Fruit fly (Drosophila melanogaster): ENCODE results near the gene Ir67a.
A peak's percentile ranks its signal among the peaks of the same experiment; 100 is the strongest.

The Ir67a gene

dm6 chr3L:9503552-9504317 is 40.1 kb downstream of the Ir67a start:
- TF ChIP-seq CG14711 (tag; optimal IDR thresholded peaks at IDR 0.05) (no peak), CG33017 (tag; optimal IDR thresholded peaks at IDR 0.05) (peak; percentile 32), Clk (GFP tag; optimal IDR thresholded peaks at IDR 0.05) (no peak), CG7045 (GFP tag; optimal IDR thresholded peaks at IDR 0.05) (peak; percentile 35), CG7101 (tag; optimal IDR thresholded peaks at IDR 0.05) (peak; percentile 9), Mnt (GFP tag; optimal IDR thresholded peaks at IDR 0.05) (peak; percentile 13), kay (GFP tag; ENCODE audit: borderline replicate concordance) (peak; percentile 59)

dm6 chr3L:9502856-9503255 is 40.9 kb downstream of the Ir67a start:
- TF ChIP-seq cnc (optimal IDR thresholded peaks at IDR 0.05) (no peak), cic (GFP tag; optimal IDR thresholded peaks at IDR 0.05) (peak; percentile 52)

- TF ChIP-seq ovo (GFP tag; optimal IDR thresholded peaks at IDR 0.05) (no peak), Mnt (GFP tag; optimal IDR thresholded peaks at IDR 0.05) (no peak), bab1 (GFP tag; optimal IDR thresholded peaks at IDR 0.05) (no peak), cnc (optimal IDR thresholded peaks at IDR 0.05) (no peak), pad (GFP tag; optimal IDR thresholded peaks at IDR 0.05) (no peak), tj (GFP tag; optimal IDR thresholded peaks at IDR 0.05) (peak; percentile 71)
Measured at dm6 chr3L:9502294-9502693, 41.5 kb downstream of the Ir67a start.

dm6 chr3L:9501298-9501697 is 42.5 kb downstream of the Ir67a start:
- TF ChIP-seq CG33017 (tag; optimal IDR thresholded peaks at IDR 0.05) (no peak), kay (GFP tag; ENCODE audit: borderline replicate concordance) (peak; percentile 67), Clk (GFP tag; optimal IDR thresholded peaks at IDR 0.05) (no peak), toe (GFP tag; optimal IDR thresholded peaks at IDR 0.05) (no peak)

- TF ChIP-seq Crg-1 (GFP tag; optimal IDR thresholded peaks at IDR 0.05) (no peak), kay (GFP tag; ENCODE audit: borderline replicate concordance) (peak; percentile 60), CG14711 (tag; optimal IDR thresholded peaks at IDR 0.05) (no peak), CG1620 (GFP tag; optimal IDR thresholded peaks at IDR 0.05) (no peak), CG33017 (tag; optimal IDR thresholded peaks at IDR 0.05) (no peak), cnc (optimal IDR thresholded peaks at IDR 0.05) (peak in 1 of 2 experiments; percentile 29), CG7045 (GFP tag; optimal IDR thresholded peaks at IDR 0.05) (no peak), cic (GFP tag; optimal IDR thresholded peaks at IDR 0.05) (peak; percentile 28), Hr96 (GFP tag; optimal IDR thresholded peaks at IDR 0.05) (no peak), CG11617 (GFP tag; optimal IDR thresholded peaks at IDR 0.05) (no peak), CG7101 (tag; optimal IDR thresholded peaks at IDR 0.05) (no peak), tj (GFP tag; optimal IDR thresholded peaks at IDR 0.05) (peak; percentile 83), CG5204 (GFP tag; optimal IDR thresholded peaks at IDR 0.05) (no peak), toe (GFP tag; optimal IDR thresholded peaks at IDR 0.05) (no peak), Mnt (GFP tag; optimal IDR thresholded peaks at IDR 0.05) (no peak)
Measured at dm6 chr3L:9499919-9500807, 43.6 kb downstream of the Ir67a start.

dm6 chr3L:9497981-9498619 is 45.7 kb downstream of the Ir67a start:
- TF ChIP-seq CG33017 (tag; optimal IDR thresholded peaks at IDR 0.05) (no peak), ovo (GFP tag; optimal IDR thresholded peaks at IDR 0.05) (no peak), CG11617 (GFP tag; optimal IDR thresholded peaks at IDR 0.05) (no peak), bab1 (GFP tag; optimal IDR thresholded peaks at IDR 0.05) (no peak), CG5204 (GFP tag; optimal IDR thresholded peaks at IDR 0.05) (no peak), CG14711 (tag; optimal IDR thresholded peaks at IDR 0.05) (no peak), toe (GFP tag; optimal IDR thresholded peaks at IDR 0.05) (no peak), CG1620 (GFP tag; optimal IDR thresholded peaks at IDR 0.05) (no peak), Mnt (GFP tag; optimal IDR thresholded peaks at IDR 0.05) (no peak), kay (GFP tag; ENCODE audit: borderline replicate concordance) (peak; percentile 60), pad (GFP tag; optimal IDR thresholded peaks at IDR 0.05) (no peak), CG7101 (tag; optimal IDR thresholded peaks at IDR 0.05) (no peak), Clk (GFP tag; optimal IDR thresholded peaks at IDR 0.05) (no peak), tj (GFP tag; optimal IDR thresholded peaks at IDR 0.05) (peak; percentile 23), Crg-1 (GFP tag; optimal IDR thresholded peaks at IDR 0.05) (no peak), Hr96 (GFP tag; optimal IDR thresholded peaks at IDR 0.05) (no peak), CG7045 (GFP tag; optimal IDR thresholded peaks at IDR 0.05) (no peak), CG12768 (GFP tag; optimal IDR thresholded peaks at IDR 0.05) (peak; percentile 21), cnc (optimal IDR thresholded peaks at IDR 0.05) (no peak), cic (GFP tag; optimal IDR thresholded peaks at IDR 0.05) (peak; percentile 51)
